Worm (Caenorhabditis elegans): ENCODE results near the gene ZK938.1.

Gene ZK938.1

DNA sequence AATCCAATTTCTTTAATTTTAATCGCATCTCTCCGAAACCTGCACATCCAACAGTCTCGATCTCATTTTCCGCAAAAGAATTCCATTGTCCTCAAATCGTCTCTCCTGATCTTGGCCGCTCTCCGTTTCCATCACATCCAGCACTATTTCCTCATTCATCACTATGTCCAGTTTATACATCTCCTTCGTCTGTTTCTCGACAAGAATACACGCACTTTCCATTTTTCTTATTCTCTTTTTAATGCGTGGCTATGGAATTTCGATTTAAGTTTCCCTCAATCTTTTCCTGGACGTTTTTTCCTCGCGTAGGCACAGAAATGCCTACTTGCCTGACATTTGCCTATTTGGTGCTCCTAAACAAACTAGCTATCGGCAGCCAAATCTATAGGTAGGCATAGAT, 50.6 kb downstream of the ZK938.1 start:
- TF ChIP-seq nhr-12 (tag; optimal IDR thresholded peaks at IDR 0.05) = no peak
- no peak for TF ChIP-seq fkh-8 (tag; optimal IDR thresholded peaks at IDR 0.05)
- no peak for TF ChIP-seq egl-13 (tag; optimal IDR thresholded peaks at IDR 0.05)
- TF ChIP-seq elt-3 (tag; optimal IDR thresholded peaks at IDR 0.05) = no peak
- TF ChIP-seq blmp-1 (tag; optimal IDR thresholded peaks at IDR 0.05) = peak; percentile 97
- TF ChIP-seq hpl-2 (GFP tag; optimal IDR thresholded peaks at IDR 0.05) = no peak
- no peak for TF ChIP-seq nhr-11 (tag; optimal IDR thresholded peaks at IDR 0.05)
